Worm (Caenorhabditis elegans) whole organism, L4/young adult: ENCODE measurements around the gene puf-7.

ENCODE experiments used
- W03F9.2 ChIP-seq: fragments of 150-350 bp; optimal IDR thresholded peaks from 2 replicates; lab custom pipeline; 2014; ENCODE audit warnings: missing biosample characterization, missing genetic modification characterization
- dao-5 ChIP-seq: sonication (generic microtip); optimal IDR thresholded peaks from 2 replicates; lab custom pipeline; 2016; ENCODE audit warnings: missing genotype, missing genetic modification characterization, moderate library complexity, missing compliant biosample characterization
- him-1 ChIP-seq: sonication (generic microtip); optimal IDR thresholded peaks from 2 replicates; lab custom pipeline; 2016; ENCODE audit warnings: missing genotype, missing genetic modification reagents, missing genetic modification characterization, missing compliant biosample characterization

puf-7 gene

ce11 chrIV:5535780-5536179 lies 49.3 kb downstream of the puf-7 start:
- TF ChIP-seq W03F9.2 (tag; lab: Kevin White, UChicago): no peak
- TF ChIP-seq dao-5 (tag; lab: Kevin White, UChicago): no peak
- no peak for TF ChIP-seq him-1

ce11 chrIV:5537813-5538538 lies 51.5 kb downstream of the puf-7 start, which contains the start of the genes fem-1 and drp-1:
Gene fem-1 (minus strand): TSS chrIV:5537962.
Gene drp-1 (plus strand): TSS chrIV:5538488.
- TF ChIP-seq him-1: no peak
